Worm (Caenorhabditis elegans) whole organism, early embryonic: Measurements from ENCODE around the gene far-5.
A peak's percentile ranks its signal among the peaks of the same experiment; 100 is the strongest.

ENCODE experiments used
- B0310.2 ChIP-seq: sonication (generic microtip); optimal IDR thresholded peaks from 2 replicates; lab custom pipeline; 2016; ENCODE audit warnings: mild to moderate bottlenecking, missing genetic modification characterization, missing compliant biosample characterization
- F13C5.2 ChIP-seq: sonication (generic microtip); optimal IDR thresholded peaks from 2 replicates; lab custom pipeline; 2017; ENCODE audit warnings: mild to moderate bottlenecking, missing genetic modification characterization, inconsistent platforms, missing compliant biosample characterization
- aly-1 ChIP-seq: sonication (generic microtip); optimal IDR thresholded peaks from 2 replicates; lab custom pipeline; 2016; ENCODE audit warnings: missing genetic modification characterization, missing compliant biosample characterization
- ama-1 ChIP-seq: fragments of 150-350 bp; optimal IDR thresholded peaks from 2 replicates; lab custom pipeline; 2014
- ceh-13 ChIP-seq: fragments of 200-800 bp; sonication (Bioruptor generic); optimal IDR thresholded peaks from 2 replicates; lab custom pipeline; 2018; ENCODE audit warnings: mild to moderate bottlenecking, missing genetic modification characterization, missing compliant biosample characterization
- ceh-36 ChIP-seq: sonication (generic microtip); optimal IDR thresholded peaks from 2 replicates; lab custom pipeline; 2016; ENCODE audit warnings: missing genetic modification characterization, inconsistent platforms, missing compliant biosample characterization
- ets-7 ChIP-seq: sonication (generic microtip); optimal IDR thresholded peaks from 2 replicates; lab custom pipeline; 2016; ENCODE audit warnings: missing genotype, missing genetic modification characterization, missing compliant biosample characterization
- flt-1 ChIP-seq: fragments of 200-800 bp; sonication (Bioruptor generic); IDR thresholded peaks from 2 replicates; pipeline ENCODE4 v1.3.6; 2022; ENCODE audit warnings: missing genetic modification characterization, missing compliant biosample characterization
- hmbx-1 ChIP-seq: sonication (generic microtip); optimal IDR thresholded peaks from 2 replicates; lab custom pipeline; 2016; ENCODE audit warnings: mild to moderate bottlenecking, missing genetic modification characterization, missing compliant biosample characterization
- hmg-4 ChIP-seq: fragments of 200-800 bp; sonication (Bioruptor generic); optimal IDR thresholded peaks from 2 replicates; lab custom pipeline; 2018; ENCODE audit warnings: mild to moderate bottlenecking, missing genetic modification characterization, missing compliant biosample characterization
- hnd-1 ChIP-seq: sonication (generic microtip); optimal IDR thresholded peaks from 2 replicates; lab custom pipeline; 2016; ENCODE audit warnings: missing genetic modification characterization, missing compliant biosample characterization
- pes-1 ChIP-seq: fragments of 200-800 bp; sonication (Bioruptor generic); IDR thresholded peaks from 2 replicates; pipeline ENCODE4 v1.3.6; 2022; ENCODE audit warnings: missing genetic modification reagents, missing genetic modification characterization, missing compliant biosample characterization
- scrt-1 ChIP-seq: fragments of 200-800 bp; sonication (Bioruptor generic); IDR thresholded peaks from 2 replicates; pipeline ENCODE4 v1.3.6; 2022; ENCODE audit warnings: missing genetic modification characterization, missing compliant biosample characterization
- sea-1 ChIP-seq: fragments of 200-800 bp; sonication (Bioruptor generic); conservative IDR thresholded peaks from 2 replicates; pipeline ENCODE4 v1.3.6; 2022; ENCODE audit warnings: missing genetic modification characterization, missing compliant biosample characterization
- tbx-11 ChIP-seq: fragments of 200-800 bp; sonication (Bioruptor generic); IDR thresholded peaks from 2 replicates; pipeline ENCODE4 v1.3.6; 2022; ENCODE audit warnings: missing genetic modification characterization, missing compliant biosample characterization
- tbx-37 ChIP-seq: fragments of 200-800 bp; sonication (Bioruptor generic); conservative IDR thresholded peaks from 2 replicates; pipeline ENCODE4 v1.3.6; 2022; ENCODE audit warnings: missing genetic modification reagents, missing genetic modification characterization, missing compliant biosample characterization
- tra-4 ChIP-seq: sonication (generic microtip); optimal IDR thresholded peaks from 2 replicates; lab custom pipeline; 2017; ENCODE audit warnings: missing genetic modification characterization, missing compliant biosample characterization

The far-5 gene

DNA sequence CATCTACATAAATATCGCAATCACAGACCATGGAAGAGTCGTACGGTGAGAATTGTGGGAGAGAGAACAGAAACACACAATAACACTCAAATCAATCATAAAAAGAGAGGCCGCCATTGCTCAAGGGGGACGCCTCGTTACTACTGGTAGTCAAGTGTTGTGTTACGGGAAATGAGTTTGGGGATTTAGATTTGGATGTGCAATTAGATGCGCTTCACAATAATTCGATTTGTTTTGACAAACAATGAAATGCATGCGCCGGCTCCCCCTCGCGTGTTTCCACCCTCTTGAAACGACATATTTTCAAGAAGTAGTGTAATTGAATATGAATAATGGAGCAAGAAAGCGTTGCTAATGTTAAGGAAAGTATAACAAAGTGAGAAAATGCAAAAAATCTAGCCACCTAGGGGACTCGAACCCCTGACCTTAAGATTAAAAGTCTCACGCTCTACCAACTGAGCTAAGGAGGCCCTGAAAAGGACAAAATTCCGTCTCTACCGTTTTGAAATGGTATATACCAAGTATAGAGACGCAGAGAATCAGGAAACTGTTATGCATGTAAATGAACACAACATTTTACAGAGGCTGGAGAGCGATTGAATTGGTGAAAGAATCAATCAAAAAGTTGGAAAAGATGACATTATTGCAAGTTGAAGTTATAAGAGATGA is 31.4 kb downstream of the far-5 start:
- TF ChIP-seq sea-1 (GFP tag; lab: Robert Waterston, UW): no peak
- TF ChIP-seq hmbx-1 (tag; lab: Kevin White, UChicago): no peak
- TF ChIP-seq pes-1 (GFP tag; lab: Robert Waterston, UW): no peak
- TF ChIP-seq B0310.2 (tag; lab: Kevin White, UChicago): no peak
- TF ChIP-seq ets-7 (tag; lab: Kevin White, UChicago): no peak
- TF ChIP-seq hmg-4 (GFP tag; lab: Kevin White, UChicago): no peak
- no peak for TF ChIP-seq tra-4 (tag; lab: Kevin White, UChicago)
- TF ChIP-seq aly-1: no peak
- no peak for TF ChIP-seq ceh-36 (tag; lab: Kevin White, UChicago)
- no peak for TF ChIP-seq tbx-37

DNA sequence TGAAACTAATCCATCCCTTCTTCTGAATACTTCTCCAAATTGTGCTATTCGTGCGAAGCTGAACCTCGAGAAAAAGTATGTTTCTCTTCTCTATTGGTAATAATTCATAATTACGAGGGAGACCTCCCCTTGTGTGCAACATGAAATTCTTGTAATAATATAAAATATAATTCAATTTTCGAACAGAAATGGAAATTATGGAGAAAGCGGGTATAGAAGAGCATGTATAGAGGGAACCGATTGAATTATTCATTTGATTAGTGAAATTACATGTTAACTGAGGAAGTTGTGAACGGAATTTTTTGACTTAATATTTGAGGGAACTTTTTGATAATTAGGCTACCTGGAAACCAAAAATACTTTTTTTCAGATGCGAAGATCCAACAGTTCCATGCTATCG is 33.5 kb downstream of the far-5 start:
- TF ChIP-seq ama-1 (lab: Kevin White, UChicago) (no peak), sea-1 (GFP tag; lab: Robert Waterston, UW) (no peak), F13C5.2 (tag; lab: Kevin White, UChicago) (no peak), aly-1 (no peak), ceh-36 (tag; lab: Kevin White, UChicago) (no peak), B0310.2 (tag; lab: Kevin White, UChicago) (no peak), pes-1 (GFP tag; lab: Robert Waterston, UW) (no peak), hmbx-1 (tag; lab: Kevin White, UChicago) (no peak), ets-7 (tag; lab: Kevin White, UChicago) (no peak), hmg-4 (GFP tag; lab: Kevin White, UChicago) (no peak)

DNA sequence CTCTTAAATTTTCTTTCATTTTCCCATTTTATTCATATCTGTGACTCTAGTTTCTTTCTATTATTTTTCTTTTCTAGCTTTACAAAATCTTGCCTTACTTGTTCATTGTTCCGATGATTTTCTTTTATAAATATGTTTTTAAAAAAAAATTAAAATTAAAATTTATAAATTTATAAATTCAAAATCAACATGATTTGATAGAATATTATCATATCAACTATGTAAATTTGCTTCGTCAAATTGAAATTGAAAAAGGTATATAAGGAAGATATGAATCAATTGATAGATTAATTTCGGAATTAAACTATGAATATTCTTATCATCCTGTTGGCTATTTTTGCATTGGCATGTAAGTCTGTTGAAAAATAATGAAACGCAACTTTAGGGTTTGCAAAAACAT is 37.9 kb downstream of the far-5 start, which contains the start of gene W07G4.1:
W07G4.1 (plus strand) TSS at position 301 of the 400 bp plus-strand sequence.
- TF ChIP-seq hmg-4 (GFP tag; lab: Kevin White, UChicago) (no peak), scrt-1 (GFP tag; lab: Robert Waterston, UW) (no peak)

DNA sequence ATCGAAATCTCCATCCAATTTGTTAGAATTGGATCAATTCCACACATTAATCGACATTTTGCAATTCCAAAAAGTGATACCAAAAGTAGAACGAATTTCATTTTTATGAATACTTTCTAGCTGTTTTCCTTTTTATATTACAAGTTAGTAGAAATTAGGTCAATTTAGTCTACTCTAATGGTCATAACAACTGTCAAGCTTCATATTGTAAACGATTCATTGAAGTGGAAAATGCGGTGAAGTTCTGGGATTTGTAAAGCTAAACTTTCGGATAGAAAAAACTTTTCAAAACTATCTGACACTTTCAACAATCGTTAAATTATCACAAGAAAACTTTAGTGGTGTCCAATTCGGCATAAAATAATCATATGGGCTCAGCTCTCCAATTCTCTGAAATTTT is 39.2 kb downstream of the far-5 start, which contains the start of gene W07G4.7:
W07G4.7 (minus strand) TSS at position 101 of the 400 bp plus-strand sequence.
- TF ChIP-seq ceh-13 (GFP tag; lab: Kevin White, UChicago): no peak
- no peak for TF ChIP-seq flt-1 (GFP tag; lab: Robert Waterston, UW)
- no peak for TF ChIP-seq tbx-11 (GFP tag; lab: Robert Waterston, UW)
- no peak for TF ChIP-seq ets-7 (tag; lab: Kevin White, UChicago)
- TF ChIP-seq hmbx-1 (tag; lab: Kevin White, UChicago): no peak

DNA sequence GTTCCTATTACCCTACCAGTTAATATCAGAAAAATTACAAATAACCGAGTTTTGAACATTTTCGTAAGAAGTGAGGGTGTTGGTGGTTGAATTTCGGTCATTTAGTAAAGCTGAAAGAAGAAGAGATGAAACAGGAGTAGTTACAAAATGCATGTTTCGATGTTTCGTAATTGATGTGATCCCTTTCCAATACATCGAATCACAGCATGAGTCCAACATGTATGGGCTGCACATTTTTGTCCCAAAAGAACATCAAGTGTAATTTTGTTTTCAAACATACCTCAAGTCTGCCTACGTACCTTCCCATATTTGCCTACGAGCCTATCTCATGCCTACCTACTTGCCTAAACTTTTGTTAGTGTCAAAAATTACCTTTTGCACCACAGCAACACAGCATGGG is 41.1 kb downstream of the far-5 start, which contains the start of gene W07G4.2:
W07G4.2 (minus strand) TSS at position 101 of the 400 bp plus-strand sequence.
- TF ChIP-seq scrt-1 (GFP tag; lab: Robert Waterston, UW) (no peak), F13C5.2 (tag; lab: Kevin White, UChicago) (no peak), flt-1 (GFP tag; lab: Robert Waterston, UW) (no peak), tbx-11 (GFP tag; lab: Robert Waterston, UW) (no peak), ama-1 (lab: Kevin White, UChicago) (no peak)

DNA sequence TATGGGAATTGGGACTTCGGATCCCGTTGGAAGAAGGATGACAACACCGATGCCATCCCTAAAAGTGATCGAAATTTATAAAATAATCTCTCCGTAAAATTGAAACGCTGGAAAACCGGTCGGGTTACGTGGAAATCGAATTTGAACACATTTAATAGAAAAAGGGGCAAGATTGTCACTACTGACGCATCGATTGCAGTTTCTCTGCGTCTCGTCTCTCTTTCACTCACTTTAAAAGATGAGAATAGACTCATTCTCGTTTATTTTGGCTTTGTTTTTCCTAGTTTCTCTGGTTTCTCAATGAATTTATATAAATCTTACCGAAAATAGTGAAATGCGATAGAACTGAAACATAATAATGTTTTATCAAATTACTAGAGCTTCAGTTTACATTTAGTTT is 46.3 kb downstream of the far-5 start, which contains the start of gene scyl-1:
scyl-1 (minus strand) TSS at position 56 of the 400 bp plus-strand sequence.
- no peak for TF ChIP-seq ets-7 (tag; lab: Kevin White, UChicago)
- no peak for TF ChIP-seq ceh-36 (tag; lab: Kevin White, UChicago)
- TF ChIP-seq tbx-37: 0 out of 2 replicates have a peak, but pooled peaks have one; percentile 16
- TF ChIP-seq F13C5.2 (tag; lab: Kevin White, UChicago): peak; percentile 11
- peak; percentile 31; the same call in 1 of the 2 replicates for TF ChIP-seq flt-1 (GFP tag; lab: Robert Waterston, UW)
- no peak for TF ChIP-seq hmbx-1 (tag; lab: Kevin White, UChicago)
- no peak for TF ChIP-seq hmg-4 (GFP tag; lab: Kevin White, UChicago)

DNA sequence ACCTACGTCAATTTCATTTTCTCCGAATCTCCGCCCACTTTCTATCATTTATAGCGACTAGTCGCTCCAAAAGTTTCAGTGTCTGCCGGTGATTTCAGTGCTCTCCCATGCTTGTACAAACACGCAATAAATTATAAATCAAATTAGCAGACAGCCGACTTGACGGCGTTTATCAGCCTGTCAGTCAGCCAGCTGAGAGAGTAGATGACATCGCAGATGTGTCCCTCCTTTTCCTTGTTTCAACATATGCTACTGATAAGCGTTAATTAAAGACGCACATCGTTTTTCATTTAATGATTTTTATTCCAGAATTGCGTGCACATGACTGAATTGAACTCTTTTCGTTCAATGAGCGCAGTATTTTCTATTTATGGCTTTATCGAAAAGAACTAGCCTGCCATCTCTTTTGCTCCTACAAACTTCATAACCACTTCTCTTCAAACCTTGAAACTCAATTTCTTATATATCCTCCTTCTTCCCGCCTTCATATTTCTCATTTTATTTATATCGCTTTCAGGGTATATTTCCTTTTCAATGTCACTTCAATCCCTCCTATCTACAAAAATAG is 47.9 kb downstream of the far-5 start, which contains the start of gene lap-2:
lap-2 (plus strand) TSS at position 518 of the 568 bp plus-strand sequence.
- TF ChIP-seq ets-7 (tag; lab: Kevin White, UChicago) (no peak), hmg-4 (GFP tag; lab: Kevin White, UChicago) (no peak), hnd-1 (tag; lab: Kevin White, UChicago) (no peak), tra-4 (tag; lab: Kevin White, UChicago) (no peak), tbx-37 (no peak), ceh-36 (tag; lab: Kevin White, UChicago) (no peak), tbx-11 (GFP tag; lab: Robert Waterston, UW) (no peak), flt-1 (GFP tag; lab: Robert Waterston, UW) (no peak), ama-1 (lab: Kevin White, UChicago) (no peak), sea-1 (GFP tag; lab: Robert Waterston, UW) (no peak), aly-1 (no peak), scrt-1 (GFP tag; lab: Robert Waterston, UW) (no peak), F13C5.2 (tag; lab: Kevin White, UChicago) (no peak), ceh-13 (GFP tag; lab: Kevin White, UChicago) (no peak), B0310.2 (tag; lab: Kevin White, UChicago) (no peak), hmbx-1 (tag; lab: Kevin White, UChicago) (no peak), pes-1 (GFP tag; lab: Robert Waterston, UW) (no peak)
